Worm (Caenorhabditis elegans): ENCODE measurements around the gene fbxc-27.

ce11 chrII:915780-916179 is 6.2 kb downstream of the fbxc-27 start, which contains the start of gene fbxc-29:
- no peak for TF ChIP-seq F52B5.7 (tag; optimal IDR thresholded peaks at IDR 0.05)
- TF ChIP-seq snpc-1.3 (tag; optimal IDR thresholded peaks at IDR 0.05; ENCODE audit: insufficient read depth) = no peak
- no peak for TF ChIP-seq ZK185.1 (tag; optimal IDR thresholded peaks at IDR 0.05; ENCODE audit: poor library complexity, severe bottlenecking)
- TF ChIP-seq ceh-100 (GFP tag; IDR thresholded peaks at IDR 0.05) = no peak
- TF ChIP-seq B0261.1 (tag; optimal IDR thresholded peaks at IDR 0.05) = no peak
- TF ChIP-seq repo-1 (tag; optimal IDR thresholded peaks at IDR 0.05) = no peak
- TF ChIP-seq snpc-4 (GFP tag; optimal IDR thresholded peaks at IDR 0.05) = no peak
- no peak for TF ChIP-seq snpc-4 (tag; optimal IDR thresholded peaks at IDR 0.05)
- TF ChIP-seq ccch-3 (GFP tag; optimal IDR thresholded peaks at IDR 0.05) = no peak
- no peak for TF ChIP-seq cebp-2 (GFP tag; IDR thresholded peaks at IDR 0.05)
- TF ChIP-seq him-1 (tag; optimal IDR thresholded peaks at IDR 0.05) = no peak
- TF ChIP-seq atf-7 (tag; optimal IDR thresholded peaks at IDR 0.05) = no peak
- no peak for TF ChIP-seq let-607 (tag; optimal IDR thresholded peaks at IDR 0.05)

Measured in whole organism, young adult.